Worm (Caenorhabditis elegans) whole organism, L2 larva: ENCODE measurements around the gene asp-7.

Source experiments
- C34F6.9 ChIP-seq: fragments of 150-350 bp; optimal IDR thresholded peaks from 2 replicates; lab custom pipeline; 2014; ENCODE audit warnings: missing biosample characterization, missing genetic modification characterization
- F13H6.1 ChIP-seq: sonication (generic microtip); optimal IDR thresholded peaks from 2 replicates; lab custom pipeline; 2016; ENCODE audit warnings: missing genetic modification characterization, missing compliant biosample characterization
- R02D3.7 ChIP-seq: fragments of 150-350 bp; optimal IDR thresholded peaks from 2 replicates; lab custom pipeline; 2014; ENCODE audit warnings: missing biosample characterization, missing genetic modification characterization
- ZK546.5 ChIP-seq: sonication (generic microtip); optimal IDR thresholded peaks from 2 replicates; lab custom pipeline; 2017; ENCODE audit warnings: missing biosample characterization, missing genetic modification characterization
- aly-2 ChIP-seq: fragments of 150-350 bp; optimal IDR thresholded peaks from 2 replicates; lab custom pipeline; 2014; ENCODE audit warnings: missing biosample characterization, missing genetic modification characterization
- ama-1 ChIP-seq: fragments of 150-350 bp; optimal IDR thresholded peaks from 2 replicates; lab custom pipeline; 2018; ENCODE audit warnings: inconsistent platforms
- blmp-1 ChIP-seq: sonication (generic microtip); optimal IDR thresholded peaks from 2 replicates; lab custom pipeline; 2017; ENCODE audit warnings: missing genetic modification characterization, mild to moderate bottlenecking, missing compliant biosample characterization, antibody characterized with exemption, moderate library complexity; ENCODE audit not compliant: insufficient read depth
- ceh-16 ChIP-seq: fragments of 150-350 bp; optimal IDR thresholded peaks from 2 replicates; lab custom pipeline; 2014; ENCODE audit warnings: missing biosample characterization, missing genetic modification characterization
- ceh-82 ChIP-seq: fragments of 150-350 bp; optimal IDR thresholded peaks from 2 replicates; lab custom pipeline; 2014; ENCODE audit warnings: missing biosample characterization, missing genetic modification characterization
- crh-2 ChIP-seq: sonication (generic microtip); optimal IDR thresholded peaks from 2 replicates; lab custom pipeline; 2017; ENCODE audit warnings: missing biosample characterization, missing genetic modification characterization
- dmd-4 ChIP-seq: sonication (generic microtip); optimal IDR thresholded peaks from 2 replicates; lab custom pipeline; 2017; ENCODE audit warnings: missing biosample characterization, missing genetic modification characterization
- egl-27 ChIP-seq: sonication (generic microtip); optimal IDR thresholded peaks from 3 replicates; lab custom pipeline; 2017; ENCODE audit warnings: missing biosample characterization, missing genetic modification reagents, missing genetic modification characterization
- elt-3 ChIP-seq: sonication (generic microtip); optimal IDR thresholded peaks from 2 replicates; lab custom pipeline; 2017; ENCODE audit warnings: missing biosample characterization, missing genetic modification characterization
- fos-1 ChIP-seq: fragments of 150-350 bp; optimal IDR thresholded peaks from 2 replicates; lab custom pipeline; 2014; ENCODE audit warnings: missing biosample characterization, missing genetic modification characterization
- lin-11 ChIP-seq: fragments of 150-350 bp; sonication (generic microtip); optimal IDR thresholded peaks from 2 replicates; lab custom pipeline; 2014; ENCODE audit warnings: missing biosample characterization, missing genetic modification characterization, inconsistent platforms, mixed read lengths
- lin-39 ChIP-seq: fragments of 150-350 bp; optimal IDR thresholded peaks from 2 replicates; lab custom pipeline; 2014; ENCODE audit warnings: missing biosample characterization, missing genetic modification reagents, missing genetic modification characterization
- lsy-2 ChIP-seq, 2 experiments: fragments of 150-350 bp in 1 of 2; sonication (generic microtip) in 1 of 2; optimal IDR thresholded peaks; 2 replicates each; lab custom pipeline; 2014 to 2017; ENCODE audit warnings: missing biosample characterization in 2 of 2, missing genetic modification characterization in 2 of 2
- mab-5 ChIP-seq: fragments of 150-350 bp; optimal IDR thresholded peaks from 2 replicates; lab custom pipeline; 2014; ENCODE audit warnings: missing biosample characterization, missing genetic modification characterization
- mbf-1 ChIP-seq: sonication (generic microtip); optimal IDR thresholded peaks from 2 replicates; lab custom pipeline; 2017; ENCODE audit warnings: missing biosample characterization, missing genetic modification characterization
- mdl-1 ChIP-seq, 2 experiments: fragments of 150-350 bp in 1 of 2; sonication (generic microtip) in 1 of 2; optimal IDR thresholded peaks; 2 replicates each; lab custom pipeline; 2017; ENCODE audit warnings: missing biosample characterization in 2 of 2, missing genetic modification characterization in 2 of 2
- nhr-10 ChIP-seq: sonication (generic microtip); optimal IDR thresholded peaks from 2 replicates; lab custom pipeline; 2017; ENCODE audit warnings: missing biosample characterization, missing genetic modification characterization
- nhr-11 ChIP-seq: fragments of 150-350 bp; optimal IDR thresholded peaks from 2 replicates; lab custom pipeline; 2014; ENCODE audit warnings: missing biosample characterization, missing genetic modification characterization
- nhr-12 ChIP-seq: fragments of 150-350 bp; optimal IDR thresholded peaks from 2 replicates; lab custom pipeline; 2014; ENCODE audit warnings: missing biosample characterization, missing genetic modification characterization
- nhr-129 ChIP-seq: fragments of 150-350 bp; optimal IDR thresholded peaks from 2 replicates; lab custom pipeline; 2014; ENCODE audit warnings: missing biosample characterization, missing genetic modification characterization
- nhr-21 ChIP-seq: fragments of 150-350 bp; optimal IDR thresholded peaks from 2 replicates; lab custom pipeline; 2014; ENCODE audit warnings: missing biosample characterization, missing genetic modification characterization
- nhr-237 ChIP-seq: fragments of 150-350 bp; optimal IDR thresholded peaks from 2 replicates; lab custom pipeline; 2014; ENCODE audit warnings: missing biosample characterization, missing genetic modification characterization
- nhr-25 ChIP-seq: fragments of 150-350 bp; sonication (generic microtip); optimal IDR thresholded peaks from 3 replicates; lab custom pipeline; 2014; ENCODE audit warnings: missing biosample characterization, missing genetic modification characterization
- nhr-6 ChIP-seq: fragments of 150-350 bp; optimal IDR thresholded peaks from 2 replicates; lab custom pipeline; 2014; ENCODE audit warnings: missing biosample characterization, missing genetic modification characterization
- peb-1 ChIP-seq: fragments of 150-350 bp; optimal IDR thresholded peaks from 2 replicates; lab custom pipeline; 2014; ENCODE audit warnings: missing biosample characterization, missing genetic modification characterization
- sem-4 ChIP-seq: fragments of 150-350 bp; optimal IDR thresholded peaks from 2 replicates; lab custom pipeline; 2014; ENCODE audit warnings: missing biosample characterization, missing genetic modification reagents, missing genetic modification characterization
- sma-3 ChIP-seq: sonication (generic microtip); optimal IDR thresholded peaks from 2 replicates; lab custom pipeline; 2016; ENCODE audit warnings: missing genetic modification reagents, missing genetic modification characterization, missing compliant biosample characterization
- sma-9 ChIP-seq, 2 experiments: fragments of 150-350 bp in 1 of 2; sonication (generic microtip) in 1 of 2; optimal IDR thresholded peaks; 2 replicates each; lab custom pipeline; 2014 to 2016; ENCODE audit warnings: missing genetic modification characterization in 2 of 2, mild to moderate bottlenecking in 1 of 2, missing biosample characterization in 1 of 2, missing compliant biosample characterization in 1 of 2, missing genetic modification reagents in 1 of 2, moderate library complexity in 1 of 2
- unc-39 ChIP-seq: fragments of 150-350 bp; optimal IDR thresholded peaks from 2 replicates; lab custom pipeline; 2014; ENCODE audit warnings: missing biosample characterization, missing genetic modification characterization
- unc-55 ChIP-seq: fragments of 150-350 bp; sonication (generic microtip); optimal IDR thresholded peaks from 3 replicates; lab custom pipeline; 2014; ENCODE audit warnings: missing biosample characterization, missing genetic modification reagents, missing genetic modification characterization
- unc-62 ChIP-seq: fragments of 150-350 bp; optimal IDR thresholded peaks from 2 replicates; lab custom pipeline; 2014; ENCODE audit warnings: missing biosample characterization, missing genetic modification reagents, missing genetic modification characterization
- zag-1 ChIP-seq: fragments of 150-350 bp; optimal IDR thresholded peaks from 2 replicates; lab custom pipeline; 2014; ENCODE audit warnings: missing biosample characterization, missing genetic modification characterization
- ztf-1 ChIP-seq: fragments of 200-800 bp; sonication (Bioruptor generic); conservative IDR thresholded peaks from 2 replicates; pipeline ENCODE4 v1.3.6; 2022; ENCODE audit warnings: missing genetic modification characterization, missing compliant biosample characterization
- ztf-11 ChIP-seq: sonication (generic microtip); optimal IDR thresholded peaks from 2 replicates; lab custom pipeline; 2017; ENCODE audit warnings: missing biosample characterization, missing genetic modification characterization
- ztf-4 ChIP-seq: fragments of 150-350 bp; optimal IDR thresholded peaks from 2 replicates; lab custom pipeline; 2014; ENCODE audit warnings: missing biosample characterization, missing genetic modification characterization

Gene asp-7

DNA sequence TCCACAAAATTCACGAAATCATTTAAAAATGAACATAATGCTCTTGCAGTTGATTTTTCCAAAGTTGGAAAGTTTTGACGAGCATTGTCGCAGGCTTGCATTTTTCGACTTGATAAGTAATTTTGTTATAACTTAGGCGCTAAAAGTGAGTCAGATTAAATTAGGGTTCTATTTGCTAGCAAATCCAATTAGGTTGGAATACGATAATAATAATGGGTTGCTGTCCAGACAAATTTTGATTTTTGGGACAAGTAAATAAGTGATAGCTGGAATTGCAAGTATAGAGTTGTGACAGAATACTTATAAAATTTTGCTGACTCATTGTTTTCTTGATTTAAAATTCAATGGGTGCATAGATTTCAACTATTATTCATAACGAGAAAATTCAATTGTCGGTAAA lies 22.1 kb upstream of the asp-7 start, which contains the start of gene srw-112:
TSS of gene srw-112 (minus strand) at position 101 of the 400 bp plus-strand sequence.
- no peak for TF ChIP-seq ztf-4 (tag; lab: Kevin White, UChicago)
- no peak for TF ChIP-seq sma-3 (GFP tag; lab: Kevin White, UChicago)
- TF ChIP-seq peb-1 = no peak
- no peak for TF ChIP-seq mbf-1 (tag; lab: Kevin White, UChicago)
- TF ChIP-seq mdl-1 (tag; optimal IDR thresholded peaks at IDR 0.05; lab: Kevin White, UChicago) = no peak
- TF ChIP-seq blmp-1 (tag; lab: Kevin White, UChicago) = no peak
- TF ChIP-seq aly-2 (tag; lab: Kevin White, UChicago) = no peak
- TF ChIP-seq R02D3.7 (tag; lab: Kevin White, UChicago) = no peak
- no peak for TF ChIP-seq crh-2 (tag; lab: Kevin White, UChicago)
- no peak for TF ChIP-seq lin-39 (tag; lab: Kevin White, UChicago)
- no peak for TF ChIP-seq unc-39
- no peak for TF ChIP-seq elt-3

DNA sequence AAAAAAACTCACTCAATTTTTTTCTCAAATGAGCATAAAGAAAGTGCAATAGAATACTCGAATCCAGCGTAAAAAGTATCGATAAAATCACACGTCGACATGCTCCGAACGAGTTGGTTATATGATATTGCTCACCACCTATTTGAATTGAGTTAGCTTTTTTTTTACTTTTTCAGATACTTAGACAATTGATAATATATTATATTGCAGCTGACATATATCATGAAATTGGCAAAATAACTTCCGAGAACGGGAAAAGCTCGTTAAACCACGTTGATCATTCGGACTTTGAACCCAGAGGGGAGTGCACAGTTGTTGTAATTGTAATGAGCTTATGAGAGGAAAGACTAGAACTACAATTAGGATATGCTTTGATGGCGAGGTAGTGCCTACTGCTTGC lies 17.6 kb upstream of the asp-7 start, which contains the start of gene srw-136:
TSS of gene srw-136 (minus strand) at position 101 of the 400 bp plus-strand sequence.
- TF ChIP-seq ama-1 (lab: Kevin White, UChicago) (no peak), unc-39 (no peak), sem-4 (no peak), nhr-12 (tag; lab: Kevin White, UChicago) (no peak), ceh-82 (tag; lab: Kevin White, UChicago) (no peak)

DNA sequence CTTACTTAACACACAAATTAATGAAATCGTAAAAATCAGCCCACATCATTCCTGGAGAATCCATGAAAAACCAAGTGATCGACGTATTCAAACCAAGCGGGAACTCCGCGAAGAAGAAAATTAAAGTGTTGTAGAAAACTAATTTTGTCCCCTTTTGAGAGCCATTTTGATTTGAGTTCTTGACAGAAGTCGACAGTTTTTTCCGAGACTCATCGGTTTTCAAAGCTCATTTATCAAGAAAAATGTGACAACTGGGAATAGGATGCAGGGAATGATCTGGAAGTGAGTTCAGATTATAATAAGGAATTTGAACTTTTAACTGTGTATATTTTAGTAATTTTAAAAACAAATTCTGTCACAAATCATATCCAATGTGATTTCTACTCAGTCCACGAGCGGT lies 16.7 kb upstream of the asp-7 start, which contains the start of gene srw-135:
TSS of gene srw-135 (minus strand) at position 101 of the 400 bp plus-strand sequence.
- TF ChIP-seq nhr-129 (tag; lab: Kevin White, UChicago) (no peak), ceh-16 (no peak), lsy-2 (tag; optimal IDR thresholded peaks at IDR 0.05; lab: Kevin White, UChicago) (no peak), C34F6.9 (tag; lab: Kevin White, UChicago) (no peak), mdl-1 (tag; optimal IDR thresholded peaks at IDR 0.05; lab: Kevin White, UChicago) (no peak), mab-5 (tag; lab: Kevin White, UChicago) (no peak), fos-1 (no peak), crh-2 (tag; lab: Kevin White, UChicago) (no peak), nhr-21 (no peak), F13H6.1 (no peak), zag-1 (no peak), ztf-1 (GFP tag; lab: Robert Waterston, UW) (no peak), dmd-4 (tag; lab: Kevin White, UChicago) (no peak), ztf-11 (tag; lab: Kevin White, UChicago) (no peak), sma-9 (GFP tag; optimal IDR thresholded peaks at IDR 0.05; lab: Kevin White, UChicago) (no peak), sma-9 (tag; optimal IDR thresholded peaks at IDR 0.05; lab: Kevin White, UChicago) (no peak), nhr-10 (tag; lab: Kevin White, UChicago) (no peak)
- TF ChIP-seq, all 48 proteins: peak for 0

DNA sequence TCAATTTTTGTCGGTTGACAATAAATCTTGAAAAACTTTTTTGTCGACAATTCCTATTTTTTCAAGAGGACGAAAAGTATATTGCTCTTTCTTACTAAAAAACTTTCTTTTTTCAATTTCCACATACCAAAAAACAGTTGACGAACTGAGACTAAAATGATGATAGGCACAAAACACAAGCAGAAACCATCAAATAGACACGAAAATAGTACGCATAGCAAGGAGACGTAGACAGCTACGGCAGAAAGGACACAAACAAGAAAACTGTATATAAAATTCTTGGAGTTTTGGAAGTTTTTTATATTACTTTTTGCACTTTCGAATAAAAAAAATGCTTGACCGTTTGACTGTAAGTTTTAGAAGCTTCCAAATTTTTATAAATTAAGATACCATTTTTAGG lies 13.9 kb upstream of the asp-7 start, which contains the start of gene K12D9.1:
TSS of gene K12D9.1 (plus strand) at position 301 of the 400 bp plus-strand sequence.
- no peak for TF ChIP-seq egl-27 (tag; lab: Kevin White, UChicago)
- TF ChIP-seq ceh-82 (tag; lab: Kevin White, UChicago) = no peak
- TF ChIP-seq elt-3 = no peak
- TF ChIP-seq aly-2 (tag; lab: Kevin White, UChicago) = no peak
- TF ChIP-seq crh-2 (tag; lab: Kevin White, UChicago) = no peak
- no peak for TF ChIP-seq C34F6.9 (tag; lab: Kevin White, UChicago)
- TF ChIP-seq unc-62 = no peak
- no peak for TF ChIP-seq ama-1 (lab: Kevin White, UChicago)
- no peak for TF ChIP-seq nhr-11 (tag; lab: Kevin White, UChicago)
- no peak for TF ChIP-seq lin-11 (tag; lab: Kevin White, UChicago)
- no peak for TF ChIP-seq nhr-237 (tag; lab: Kevin White, UChicago)
- no peak for TF ChIP-seq mdl-1 (tag; optimal IDR thresholded peaks at IDR 0.05; lab: Kevin White, UChicago)
- no peak for TF ChIP-seq nhr-12 (tag; lab: Kevin White, UChicago)

DNA sequence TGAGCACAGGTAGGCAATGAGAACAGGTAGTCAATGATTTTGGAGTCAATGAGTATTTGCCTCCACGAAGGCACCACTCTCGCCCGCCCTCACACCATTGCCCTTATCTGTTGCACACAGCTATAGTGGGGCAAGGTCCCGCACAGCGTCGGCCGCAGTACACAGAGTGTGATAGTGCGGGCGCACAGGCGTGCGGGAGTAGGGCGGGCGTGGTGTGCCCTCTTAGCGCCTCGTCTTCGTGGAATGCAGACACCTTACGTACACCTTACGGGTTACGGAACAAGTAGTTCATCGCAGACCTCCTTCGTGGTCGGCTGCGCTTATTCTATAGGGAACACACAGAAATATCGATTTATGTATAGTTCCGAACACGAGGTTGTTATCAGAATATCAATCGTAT lies 10.2 kb upstream of the asp-7 start:
- TF ChIP-seq ceh-16 = no peak
- no peak for TF ChIP-seq nhr-21
- no peak for TF ChIP-seq ztf-11 (tag; lab: Kevin White, UChicago)
- TF ChIP-seq nhr-11 (tag; lab: Kevin White, UChicago) = no peak
- TF ChIP-seq nhr-25 (tag; lab: Kevin White, UChicago) = no peak
- TF ChIP-seq fos-1 = no peak
- no peak for TF ChIP-seq ZK546.5 (tag; lab: Kevin White, UChicago)
- no peak for TF ChIP-seq mab-5 (tag; lab: Kevin White, UChicago)
- TF ChIP-seq unc-39 = no peak
- TF ChIP-seq nhr-237 (tag; lab: Kevin White, UChicago) = no peak
- no peak for TF ChIP-seq nhr-6 (tag; lab: Kevin White, UChicago)
- TF ChIP-seq unc-55 = no peak
- TF ChIP-seq sma-3 (GFP tag; lab: Kevin White, UChicago) = no peak
- TF ChIP-seq egl-27 (tag; lab: Kevin White, UChicago) = no peak
- no peak for TF ChIP-seq ztf-4 (tag; lab: Kevin White, UChicago)
